Fruit fly (Drosophila melanogaster) whole organism, embryonic: ENCODE results near the gene Pxn.

Source experiments
- Adf1 ChIP-seq: fragments of 200-800 bp; sonication (Bioruptor generic); IDR thresholded peaks from 2 replicates; pipeline ENCODE4 v1.3.6; 2022; ENCODE audit warnings: missing biosample characterization, missing genetic modification characterization
- Atf-2 ChIP-seq: fragments of 200-800 bp; sonication (Bioruptor generic); optimal IDR thresholded peaks from 2 replicates; lab custom pipeline; 2016; ENCODE audit warnings: missing biosample characterization, missing genetic modification characterization
- BEAF-32 ChIP-seq: fragments of 200-800 bp; sonication (Bioruptor generic); optimal IDR thresholded peaks from 3 replicates; lab custom pipeline; 2017; ENCODE audit warnings: missing biosample characterization, missing genetic modification characterization, mild to moderate bottlenecking, moderate library complexity, missing genetic modification reagents
- CG10979 ChIP-seq: fragments of 200-800 bp; sonication (Bioruptor generic); optimal IDR thresholded peaks from 2 replicates; lab custom pipeline; 2018; ENCODE audit warnings: missing biosample characterization, mild to moderate bottlenecking, missing genetic modification characterization, moderate library complexity
- CG11085 ChIP-seq: fragments of 200-800 bp; sonication (Bioruptor generic); IDR thresholded peaks from 2 replicates; pipeline ENCODE4 v1.3.6; 2022; ENCODE audit warnings: missing biosample characterization, missing genetic modification characterization
- CG12104 ChIP-seq: fragments of 200-800 bp; sonication (Bioruptor generic); optimal IDR thresholded peaks from 3 replicates; lab custom pipeline; 2016; ENCODE audit warnings: missing biosample characterization, missing genetic modification characterization
- CG13775 ChIP-seq: fragments of 200-800 bp; sonication (Bioruptor generic); optimal IDR thresholded peaks from 3 replicates; lab custom pipeline; 2017; ENCODE audit warnings: missing biosample characterization, mild to moderate bottlenecking, missing genetic modification characterization
- CG14050 ChIP-seq: fragments of 200-800 bp; sonication (Bioruptor generic); IDR thresholded peaks from 3 replicates; pipeline ENCODE4 v1.3.6; 2022; ENCODE audit warnings: missing biosample characterization, missing genetic modification characterization
- CG14667 ChIP-seq: fragments of 200-800 bp; sonication (Bioruptor generic); IDR thresholded peaks from 2 replicates; pipeline ENCODE4 v1.3.6; 2022; ENCODE audit warnings: missing biosample characterization, missing genetic modification characterization
- CG15073 ChIP-seq: fragments of 200-800 bp; sonication (Bioruptor generic); optimal IDR thresholded peaks from 2 replicates; lab custom pipeline; 2016; ENCODE audit warnings: missing biosample characterization, missing genetic modification characterization
- CG16779 ChIP-seq: fragments of 200-800 bp; sonication (Bioruptor generic); IDR thresholded peaks from 2 replicates; pipeline ENCODE4 v1.3.6; 2022; ENCODE audit warnings: missing biosample characterization, missing genetic modification characterization
- CG17359 ChIP-seq: fragments of 200-800 bp; sonication (Bioruptor generic); optimal IDR thresholded peaks from 3 replicates; lab custom pipeline; 2018; ENCODE audit warnings: missing biosample characterization, mild to moderate bottlenecking, missing genetic modification characterization, moderate library complexity
- CG2116 ChIP-seq: fragments of 200-800 bp; sonication (Bioruptor generic); optimal IDR thresholded peaks from 3 replicates; lab custom pipeline; 2018; ENCODE audit warnings: missing biosample characterization, mild to moderate bottlenecking, missing genetic modification characterization
- CG30403 ChIP-seq: fragments of 200-800 bp; sonication (Bioruptor generic); optimal IDR thresholded peaks from 3 replicates; lab custom pipeline; 2016; ENCODE audit warnings: missing biosample characterization, missing genetic modification characterization
- CG31224 ChIP-seq: fragments of 200-800 bp; sonication (Bioruptor generic); IDR thresholded peaks from 2 replicates; pipeline ENCODE4 v1.3.6; 2022; ENCODE audit warnings: missing biosample characterization, missing genetic modification characterization
- CG33213 ChIP-seq: fragments of 200-800 bp; sonication (Bioruptor generic); optimal IDR thresholded peaks from 3 replicates; lab custom pipeline; 2016; ENCODE audit warnings: missing biosample characterization, missing genetic modification characterization
- CG3838 ChIP-seq: fragments of 200-800 bp; sonication (Bioruptor generic); optimal IDR thresholded peaks from 3 replicates; lab custom pipeline; 2016; ENCODE audit warnings: missing biosample characterization, missing genetic modification characterization
- CG42726 ChIP-seq: fragments of 200-800 bp; sonication (Bioruptor generic); IDR thresholded peaks from 2 replicates; pipeline ENCODE4 v1.3.6; 2022; ENCODE audit warnings: missing biosample characterization, missing genetic modification characterization; ENCODE audit not compliant: partially characterized antibody
- CG4854 ChIP-seq: fragments of 200-800 bp; sonication (Bioruptor generic); optimal IDR thresholded peaks from 2 replicates; lab custom pipeline; 2016; ENCODE audit warnings: missing biosample characterization, missing genetic modification characterization, inconsistent platforms
- CG5180 ChIP-seq: fragments of 200-800 bp; sonication (Bioruptor generic); optimal IDR thresholded peaks from 3 replicates; lab custom pipeline; 2017; ENCODE audit warnings: missing biosample characterization, missing genetic modification characterization, mild to moderate bottlenecking, moderate library complexity, missing genetic modification reagents
- CG6689 ChIP-seq: fragments of 200-800 bp; sonication (Bioruptor generic); IDR thresholded peaks from 2 replicates; pipeline ENCODE4 v1.3.6; 2022; ENCODE audit warnings: missing biosample characterization, missing genetic modification characterization
- CG8388 ChIP-seq: fragments of 200-800 bp; sonication (Bioruptor generic); optimal IDR thresholded peaks from 2 replicates; lab custom pipeline; 2019; ENCODE audit warnings: missing biosample characterization, mild to moderate bottlenecking, missing genetic modification characterization, moderate library complexity
- CG8478 ChIP-seq: fragments of >200 bp; optimal IDR thresholded peaks from 2 replicates; lab custom pipeline; 2018
- CG8765 ChIP-seq: fragments of 200-800 bp; sonication (Bioruptor generic); IDR thresholded peaks from 2 replicates; pipeline ENCODE4 v1.3.6; 2022; ENCODE audit warnings: missing biosample characterization, missing genetic modification characterization
- CG8944 ChIP-seq: fragments of 200-800 bp; sonication (Bioruptor generic); optimal IDR thresholded peaks from 3 replicates; lab custom pipeline; 2016; ENCODE audit warnings: missing biosample characterization, missing genetic modification characterization
- CG9727 ChIP-seq: fragments of 200-800 bp; sonication (Bioruptor generic); optimal IDR thresholded peaks from 3 replicates; lab custom pipeline; 2017; ENCODE audit warnings: missing biosample characterization, mild to moderate bottlenecking, missing genetic modification characterization
- CG9932 ChIP-seq: fragments of 200-800 bp; sonication (Bioruptor generic); IDR thresholded peaks from 2 replicates; pipeline ENCODE4 v1.3.6; 2022; ENCODE audit warnings: missing biosample characterization, missing genetic modification characterization
- Chrac-16 ChIP-seq: fragments of 200-800 bp; sonication (Bioruptor generic); optimal IDR thresholded peaks from 3 replicates; lab custom pipeline; 2016; ENCODE audit warnings: missing biosample characterization, missing genetic modification characterization
- Dad ChIP-seq: fragments of 200-800 bp; sonication (Bioruptor generic); optimal IDR thresholded peaks from 3 replicates; lab custom pipeline; 2016; ENCODE audit warnings: missing biosample characterization, missing genetic modification characterization
- Dref ChIP-seq: fragments of 200-800 bp; sonication (Bioruptor generic); IDR thresholded peaks from 2 replicates; pipeline ENCODE4 v1.3.6; 2022; ENCODE audit warnings: missing biosample characterization, missing genetic modification characterization
- ERR ChIP-seq: fragments of 200-800 bp; sonication (Bioruptor generic); optimal IDR thresholded peaks from 2 replicates; lab custom pipeline; 2016; ENCODE audit warnings: missing biosample characterization, missing genetic modification characterization
- Fer2 ChIP-seq: fragments of 200-800 bp; sonication (Bioruptor generic); optimal IDR thresholded peaks from 2 replicates; lab custom pipeline; 2018; ENCODE audit warnings: missing biosample characterization, mild to moderate bottlenecking, missing genetic modification characterization, moderate library complexity
- NC2β ChIP-seq: fragments of 200-800 bp; sonication (Bioruptor generic); optimal IDR thresholded peaks from 2 replicates; lab custom pipeline; 2016; ENCODE audit warnings: missing biosample characterization, missing genetic modification characterization
- Trl ChIP-seq, 3 experiments: fragments of >200 bp in 2 of 3; fragments of 200-800 bp in 1 of 3; sonication (Bioruptor generic) in 1 of 3; optimal IDR thresholded peaks; 2 replicates in 1 of 3; 3 replicates in 2 of 3; lab custom pipeline; 2016 to 2017; ENCODE audit warnings: missing biosample characterization in 1 of 3, missing genetic modification characterization in 1 of 3
- ase ChIP-seq: fragments of 200-800 bp; sonication (Bioruptor generic); IDR thresholded peaks from 3 replicates; pipeline ENCODE4 v1.3.6; 2022; ENCODE audit warnings: missing biosample characterization, missing genetic modification characterization
- btn ChIP-seq: fragments of 200-800 bp; sonication (Bioruptor generic); optimal IDR thresholded peaks from 2 replicates; lab custom pipeline; 2016; ENCODE audit warnings: missing biosample characterization, missing genetic modification characterization
- cato ChIP-seq: fragments of 200-800 bp; sonication (Bioruptor generic); optimal IDR thresholded peaks from 2 replicates; lab custom pipeline; 2016; ENCODE audit warnings: missing biosample characterization, missing genetic modification characterization, borderline replicate concordance
- ci ChIP-seq: fragments of 200-800 bp; sonication (Bioruptor generic); IDR thresholded peaks from 3 replicates; pipeline ENCODE4 v1.3.6; 2022; ENCODE audit warnings: missing biosample characterization, missing genetic modification characterization
- emc ChIP-seq: fragments of 200-800 bp; sonication (Bioruptor generic); optimal IDR thresholded peaks from 2 replicates; lab custom pipeline; 2016; ENCODE audit warnings: missing biosample characterization, missing genetic modification characterization
- ems ChIP-seq: fragments of 200-800 bp; sonication (Bioruptor generic); optimal IDR thresholded peaks from 3 replicates; lab custom pipeline; 2016; ENCODE audit warnings: missing biosample characterization, missing genetic modification characterization
- eve ChIP-seq, 2 experiments: fragments of >200 bp; optimal IDR thresholded peaks; 2 replicates each; lab custom pipeline; 2017; ENCODE audit warnings: missing biosample characterization in 2 of 2, missing genetic modification characterization in 2 of 2
- ewg ChIP-seq: fragments of 200-800 bp; sonication (Bioruptor generic); optimal IDR thresholded peaks from 3 replicates; lab custom pipeline; 2017; ENCODE audit warnings: mild to moderate bottlenecking, missing biosample characterization, missing genetic modification reagents, missing genetic modification characterization
- exex ChIP-seq: fragments of 200-800 bp; sonication (Bioruptor generic); optimal IDR thresholded peaks from 4 replicates; lab custom pipeline; 2018; ENCODE audit warnings: missing biosample characterization, mild to moderate bottlenecking, missing genetic modification characterization, moderate library complexity
- inv ChIP-seq: fragments of 200-800 bp; sonication (Bioruptor generic); IDR thresholded peaks from 2 replicates; pipeline ENCODE4 v1.3.6; 2022; ENCODE audit warnings: missing biosample characterization, missing genetic modification characterization; ENCODE audit not compliant: partially characterized antibody
- lilli ChIP-seq: fragments of 200-800 bp; sonication (Bioruptor generic); optimal IDR thresholded peaks from 3 replicates; lab custom pipeline; 2016; ENCODE audit warnings: missing biosample characterization, missing genetic modification characterization
- nom ChIP-seq: fragments of 200-800 bp; sonication (Bioruptor generic); optimal IDR thresholded peaks from 2 replicates; lab custom pipeline; 2017; ENCODE audit warnings: missing biosample characterization, missing genetic modification characterization, mild to moderate bottlenecking, moderate library complexity, missing genetic modification reagents
- p53 ChIP-seq: fragments of 200-800 bp; sonication (Bioruptor generic); optimal IDR thresholded peaks from 2 replicates; lab custom pipeline; 2016; ENCODE audit warnings: missing biosample characterization, missing genetic modification characterization
- pros ChIP-seq: fragments of 200-800 bp; sonication (Bioruptor generic); optimal IDR thresholded peaks from 3 replicates; lab custom pipeline; 2019; ENCODE audit warnings: missing biosample characterization, mild to moderate bottlenecking, missing genetic modification characterization, moderate library complexity
- sisA ChIP-seq: fragments of 200-800 bp; sonication (Bioruptor generic); IDR thresholded peaks from 2 replicates; pipeline ENCODE4 v1.3.6; 2022; ENCODE audit warnings: missing biosample characterization, missing genetic modification characterization
- trh ChIP-seq: fragments of 200-800 bp; sonication (Bioruptor generic); optimal IDR thresholded peaks from 2 replicates; lab custom pipeline; 2016; ENCODE audit warnings: missing biosample characterization, missing genetic modification characterization
- usp ChIP-seq: fragments of >200 bp; optimal IDR thresholded peaks from 2 replicates; lab custom pipeline; 2017; ENCODE audit warnings: missing biosample characterization, missing genetic modification characterization

The Pxn gene

dm6 chr3L:2554118-2554814 is 75.6 kb downstream of the Pxn start, which contains the start of gene Spn (continued):
- TF ChIP-seq eve (GFP tag; optimal IDR thresholded peaks at IDR 0.05; lab: Kevin White, UChicago), result no peak
- no peak for TF ChIP-seq CG14050 (GFP tag; lab: Robert Waterston, UW)
- TF ChIP-seq Dref, result peak; percentile 86
- no peak for TF ChIP-seq Chrac-16
- TF ChIP-seq BEAF-32, result peak; percentile 99
- no peak for TF ChIP-seq usp (GFP tag; lab: Kevin White, UChicago)
- TF ChIP-seq cato (GFP tag; lab: Kevin White, UChicago), result no peak
- TF ChIP-seq trh (GFP tag; lab: Kevin White, UChicago), result no peak
- TF ChIP-seq Adf1 (GFP tag; lab: Robert Waterston, UW), result no peak
- TF ChIP-seq CG5180, result no peak
- no peak for TF ChIP-seq CG8478 (lab: Kevin White, UChicago)
- peak; percentile 46 for TF ChIP-seq CG30403 (GFP tag; lab: Kevin White, UChicago)
- TF ChIP-seq inv (GFP tag; lab: Robert Waterston, UW), result peak; percentile 97
- no peak for TF ChIP-seq sisA (GFP tag; lab: Robert Waterston, UW)
- peak; percentile 49; the same call in 1 of the 3 replicates for TF ChIP-seq ci (GFP tag; lab: Robert Waterston, UW)
- TF ChIP-seq CG9932 (GFP tag; lab: Robert Waterston, UW), result no peak
- no peak for TF ChIP-seq CG11085 (GFP tag; lab: Robert Waterston, UW)
- peak; percentile 31 for TF ChIP-seq nom (GFP tag; lab: Kevin White, UChicago)
- TF ChIP-seq ERR (GFP tag; lab: Kevin White, UChicago), result no peak
- no peak for TF ChIP-seq CG6689 (GFP tag; lab: Robert Waterston, UW)
- TF ChIP-seq ewg (GFP tag; lab: Kevin White, UChicago), result peak; percentile 21
- no peak for TF ChIP-seq Dad (GFP tag; lab: Kevin White, UChicago)
- TF ChIP-seq CG8765 (GFP tag; lab: Robert Waterston, UW), result no peak
- TF ChIP-seq CG12104, result no peak
- TF ChIP-seq CG14667 (GFP tag; lab: Robert Waterston, UW), result no peak
- peak; percentile 80 for TF ChIP-seq CG33213 (GFP tag; lab: Kevin White, UChicago)
- TF ChIP-seq CG10979 (tag; lab: Kevin White, UChicago), result no peak
- TF ChIP-seq CG9727 (GFP tag; lab: Kevin White, UChicago), result no peak
- TF ChIP-seq ase (GFP tag; lab: Robert Waterston, UW), result no peak
- TF ChIP-seq CG4854, result peak; percentile 34
- no peak for TF ChIP-seq ems (GFP tag; lab: Kevin White, UChicago)
- peak; percentile 98 for TF ChIP-seq CG42726 (GFP tag; lab: Robert Waterston, UW)
- no peak for TF ChIP-seq CG15073
- peak; percentile 51 for TF ChIP-seq lilli (GFP tag; lab: Kevin White, UChicago)
- TF ChIP-seq CG3838 (GFP tag; lab: Kevin White, UChicago), result no peak
- no peak for TF ChIP-seq CG8944
- TF ChIP-seq NC2β (GFP tag; lab: Kevin White, UChicago), result peak; percentile 13
- no peak for TF ChIP-seq btn (GFP tag; lab: Kevin White, UChicago)
- no peak for TF ChIP-seq CG16779 (GFP tag; lab: Robert Waterston, UW)
- peak; percentile 13 for TF ChIP-seq exex (tag; lab: Kevin White, UChicago)
- TF ChIP-seq CG31224 (GFP tag; lab: Robert Waterston, UW), result no peak
- TF ChIP-seq pros (GFP tag; lab: Kevin White, UChicago), result no peak
- no peak for TF ChIP-seq p53
- TF ChIP-seq Trl (optimal IDR thresholded peaks at IDR 0.05; lab: Kevin White, UChicago), result no peak
- no peak for TF ChIP-seq Trl (GFP tag; optimal IDR thresholded peaks at IDR 0.05; lab: Kevin White, UChicago)
- TF ChIP-seq CG2116 (GFP tag; lab: Kevin White, UChicago), result peak; percentile 80
- TF ChIP-seq CG17359 (tag; lab: Kevin White, UChicago), result peak; percentile 0
- no peak for TF ChIP-seq Atf-2
- TF ChIP-seq emc, result no peak
- TF ChIP-seq CG13775, result peak; percentile 21
- TF ChIP-seq Fer2, result no peak
- TF ChIP-seq CG8388, result no peak
